Worm (Caenorhabditis elegans) whole organism, L4 larva: Measurements from ENCODE around the gene nep-15.

Source experiments
- D1046.2 ChIP-seq: fragments of 200-800 bp; sonication (Bioruptor generic); IDR thresholded peaks from 2 replicates; pipeline ENCODE4 v1.3.6; 2022; ENCODE audit warnings: missing genetic modification characterization, missing compliant biosample characterization
- F49E8.2 ChIP-seq: sonication (generic microtip); optimal IDR thresholded peaks from 2 replicates; lab custom pipeline; 2016; ENCODE audit warnings: missing compliant biosample characterization, mild to moderate bottlenecking, missing genetic modification characterization, borderline replicate concordance
- R02D3.7 ChIP-seq: fragments of 150-350 bp; sonication (generic microtip); optimal IDR thresholded peaks from 3 replicates; lab custom pipeline; 2014; ENCODE audit warnings: missing biosample characterization, missing genetic modification characterization
- ZK337.2 ChIP-seq: fragments of 200-800 bp; sonication (Bioruptor generic); IDR thresholded peaks from 2 replicates; pipeline ENCODE4 v1.3.6; 2022; ENCODE audit warnings: missing genetic modification reagents, missing genetic modification characterization, missing compliant biosample characterization
- aha-1 ChIP-seq: fragments of 150-350 bp; peaks from one replicate; lab custom pipeline; 2014; ENCODE audit warnings: missing biosample characterization, missing genetic modification characterization
- ceh-20 ChIP-seq: fragments of 200-800 bp; sonication (Bioruptor generic); IDR thresholded peaks from 2 replicates; pipeline ENCODE4 v1.3.6; 2022; ENCODE audit warnings: missing genetic modification reagents, missing genetic modification characterization, missing compliant biosample characterization
- ceh-32 ChIP-seq: sonication (generic microtip); optimal IDR thresholded peaks from 2 replicates; lab custom pipeline; 2016; ENCODE audit warnings: mild to moderate bottlenecking, missing genetic modification characterization, missing compliant biosample characterization; ENCODE audit not compliant: poor library complexity
- ceh-44 ChIP-seq: fragments of 200-800 bp; sonication (Bioruptor generic); IDR thresholded peaks from 2 replicates; pipeline ENCODE4 v1.3.6; 2022; ENCODE audit warnings: missing genetic modification reagents, missing genetic modification characterization, missing compliant biosample characterization
- ctbp-1 ChIP-seq: fragments of 200-800 bp; sonication (Bioruptor generic); IDR thresholded peaks from 2 replicates; pipeline ENCODE4 v1.3.6; 2022; ENCODE audit warnings: missing genetic modification reagents, missing genetic modification characterization, missing compliant biosample characterization
- daf-12 ChIP-seq: fragments of 150-350 bp; optimal IDR thresholded peaks from 2 replicates; lab custom pipeline; 2014; ENCODE audit warnings: missing biosample characterization, missing genetic modification reagents, missing genetic modification characterization
- daf-16 ChIP-seq, 3 experiments: sonication (generic microtip); optimal IDR thresholded peaks; 2 replicates each; lab custom pipeline; 2016 to 2017; ENCODE audit warnings: missing genetic modification characterization in 3 of 3, missing genetic modification reagents in 3 of 3, mild to moderate bottlenecking in 2 of 3, missing compliant biosample characterization in 2 of 3, missing biosample characterization in 1 of 3, moderate library complexity in 1 of 3
- duxl-1 ChIP-seq: sonication (generic microtip); optimal IDR thresholded peaks from 2 replicates; lab custom pipeline; 2016; ENCODE audit warnings: mild to moderate bottlenecking, missing genetic modification characterization, moderate library complexity, missing compliant biosample characterization; ENCODE audit not compliant: poor library complexity
- dve-1 ChIP-seq: sonication (generic microtip); optimal IDR thresholded peaks from 2 replicates; lab custom pipeline; 2017; ENCODE audit warnings: antibody characterized with exemption, mild to moderate bottlenecking, missing genetic modification characterization, missing compliant biosample characterization; ENCODE audit not compliant: insufficient read depth
- fkh-10 ChIP-seq: fragments of 150-350 bp; optimal IDR thresholded peaks from 2 replicates; lab custom pipeline; 2014; ENCODE audit warnings: missing biosample characterization, missing genetic modification reagents, missing genetic modification characterization
- hif-1 ChIP-seq, 2 experiments: sonication (generic microtip); optimal IDR thresholded peaks; 2 replicates each; lab custom pipeline; 2016 to 2017; ENCODE audit warnings: missing compliant biosample characterization in 2 of 2, missing genetic modification characterization in 2 of 2, missing genetic modification reagents in 2 of 2, missing genotype in 2 of 2, mild to moderate bottlenecking in 1 of 2
- hmg-1.1 ChIP-seq: fragments of 200-800 bp; sonication (Bioruptor generic); IDR thresholded peaks from 2 replicates; pipeline ENCODE4 v1.3.6; 2022; ENCODE audit warnings: missing genetic modification reagents, missing genetic modification characterization, missing compliant biosample characterization
- lin-1 ChIP-seq: fragments of 200-800 bp; sonication (Bioruptor generic); IDR thresholded peaks from 2 replicates; pipeline ENCODE4 v1.3.6; 2022; ENCODE audit warnings: missing genetic modification reagents, missing genetic modification characterization, missing compliant biosample characterization
- lin-38 ChIP-seq: fragments of 200-800 bp; sonication (Bioruptor generic); IDR thresholded peaks from 2 replicates; pipeline ENCODE4 v1.3.6; 2022; ENCODE audit warnings: missing genetic modification reagents, missing genetic modification characterization, missing compliant biosample characterization
- madf-5 ChIP-seq, 2 experiments: fragments of 200-800 bp; sonication (Bioruptor generic); IDR thresholded peaks; 2 replicates each; pipeline ENCODE4 v1.3.6; 2022; ENCODE audit warnings: missing compliant biosample characterization in 2 of 2, missing genetic modification characterization in 2 of 2
- madf-9 ChIP-seq: fragments of 200-800 bp; sonication (Bioruptor generic); conservative IDR thresholded peaks from 2 replicates; pipeline ENCODE4 v1.3.6; 2022; ENCODE audit warnings: missing genetic modification reagents, missing genetic modification characterization, missing compliant biosample characterization
- nhr-102 ChIP-seq: sonication (generic microtip); optimal IDR thresholded peaks from 2 replicates; lab custom pipeline; 2016; ENCODE audit warnings: mild to moderate bottlenecking, missing genetic modification characterization, moderate library complexity, missing compliant biosample characterization
- nhr-48 ChIP-seq: sonication (generic microtip); optimal IDR thresholded peaks from 2 replicates; lab custom pipeline; 2016; ENCODE audit warnings: mild to moderate bottlenecking, missing genetic modification characterization, missing compliant biosample characterization
- saeg-2 ChIP-seq: fragments of 200-800 bp; sonication (Bioruptor generic); IDR thresholded peaks from 2 replicates; pipeline ENCODE4 v1.3.6; 2022; ENCODE audit warnings: missing genetic modification reagents, missing genetic modification characterization, missing compliant biosample characterization
- sdz-12 ChIP-seq: fragments of 200-800 bp; sonication (Bioruptor generic); optimal IDR thresholded peaks from 2 replicates; lab custom pipeline; 2018; ENCODE audit warnings: mild to moderate bottlenecking, missing genetic modification characterization, missing compliant biosample characterization
- set-16 ChIP-seq: fragments of 200-800 bp; sonication (Bioruptor generic); IDR thresholded peaks from 2 replicates; pipeline ENCODE4 v1.3.6; 2022; ENCODE audit warnings: missing genetic modification reagents, missing genetic modification characterization, missing compliant biosample characterization
- snpc-1.2 ChIP-seq: fragments of 200-800 bp; sonication (Bioruptor generic); IDR thresholded peaks from 2 replicates; pipeline ENCODE4 v1.3.6; 2022; ENCODE audit warnings: missing genetic modification reagents, missing genetic modification characterization, missing compliant biosample characterization
- spr-3 ChIP-seq: fragments of 200-800 bp; sonication (Bioruptor generic); optimal IDR thresholded peaks from 2 replicates; lab custom pipeline; 2018; ENCODE audit warnings: mild to moderate bottlenecking, missing genetic modification characterization, missing compliant biosample characterization
- tag-97 ChIP-seq: fragments of 200-800 bp; sonication (Bioruptor generic); IDR thresholded peaks from 2 replicates; pipeline ENCODE4 v1.3.6; 2022; ENCODE audit warnings: missing genetic modification characterization, missing compliant biosample characterization
- tra-1 ChIP-seq: fragments of 200-800 bp; sonication (Bioruptor generic); IDR thresholded peaks from 2 replicates; pipeline ENCODE4 v1.3.6; 2022; ENCODE audit warnings: missing genetic modification reagents, missing genetic modification characterization, missing compliant biosample characterization
- unc-62 ChIP-seq, 3 experiments: fragments of 150-350 bp in 1 of 3; sonication (generic microtip); optimal IDR thresholded peaks in 2 of 3; peaks in 1 of 3; 1 replicate in 1 of 3; 2 replicates in 2 of 3; lab custom pipeline; 2014 to 2017; ENCODE audit warnings: missing biosample characterization in 3 of 3, missing genetic modification characterization in 3 of 3, missing genetic modification reagents in 3 of 3, missing genotype in 1 of 3
- vab-7 ChIP-seq: fragments of 200-800 bp; sonication (Bioruptor generic); IDR thresholded peaks from 2 replicates; pipeline ENCODE4 v1.3.6; 2022; ENCODE audit warnings: missing genetic modification reagents, missing genetic modification characterization, missing compliant biosample characterization
- zfp-2 ChIP-seq: sonication (generic microtip); optimal IDR thresholded peaks from 2 replicates; lab custom pipeline; 2016; ENCODE audit warnings: mild to moderate bottlenecking, missing genetic modification characterization, missing compliant biosample characterization
- zip-2 ChIP-seq: fragments of 150-350 bp; optimal IDR thresholded peaks from 2 replicates; lab custom pipeline; 2014; ENCODE audit warnings: missing biosample characterization, missing genetic modification characterization

Gene nep-15

ce11 chrX:8386068-8386851, 14.3 kb downstream of the nep-15 start (continued):
- TF ChIP-seq saeg-2 (GFP tag; lab: Robert Waterston, UW) (0 out of 2 replicates have a peak, but pooled peaks have one; percentile 32), ZK337.2 (GFP tag; lab: Robert Waterston, UW) (0 out of 2 replicates have a peak, but pooled peaks have one; percentile 42), dve-1 (tag; lab: Kevin White, UChicago) (peak; percentile 2), zip-2 (tag; lab: Kevin White, UChicago) (no peak), D1046.2 (GFP tag; lab: Robert Waterston, UW) (peak; percentile 67; the same call in 1 of the 2 replicates), nhr-48 (tag; lab: Kevin White, UChicago) (no peak), R02D3.7 (tag; lab: Kevin White, UChicago) (no peak), madf-9 (GFP tag; lab: Robert Waterston, UW) (peak; percentile 38; the same call in 1 of the 2 replicates), ctbp-1 (peak; percentile 77), hif-1 (tag; optimal IDR thresholded peaks at IDR 0.05; lab: Kevin White, UChicago) (peak in 1 of 2 experiments; percentile 6), spr-3 (GFP tag; lab: Kevin White, UChicago) (no peak), hmg-1.1 (GFP tag; lab: Robert Waterston, UW) (peak; percentile 83), ceh-44 (GFP tag; lab: Robert Waterston, UW) (peak; percentile 54; the same call in 1 of the 2 replicates), duxl-1 (tag; lab: Kevin White, UChicago) (peak; percentile 50), zfp-2 (no peak), ceh-20 (GFP tag; lab: Robert Waterston, UW) (no peak), tra-1 (GFP tag; lab: Robert Waterston, UW) (peak; percentile 19; the same call in 1 of the 2 replicates), snpc-1.2 (GFP tag; lab: Robert Waterston, UW) (peak; percentile 52), lin-38 (GFP tag; lab: Robert Waterston, UW) (peak; percentile 59), nhr-102 (peak; percentile 36)

DNA sequence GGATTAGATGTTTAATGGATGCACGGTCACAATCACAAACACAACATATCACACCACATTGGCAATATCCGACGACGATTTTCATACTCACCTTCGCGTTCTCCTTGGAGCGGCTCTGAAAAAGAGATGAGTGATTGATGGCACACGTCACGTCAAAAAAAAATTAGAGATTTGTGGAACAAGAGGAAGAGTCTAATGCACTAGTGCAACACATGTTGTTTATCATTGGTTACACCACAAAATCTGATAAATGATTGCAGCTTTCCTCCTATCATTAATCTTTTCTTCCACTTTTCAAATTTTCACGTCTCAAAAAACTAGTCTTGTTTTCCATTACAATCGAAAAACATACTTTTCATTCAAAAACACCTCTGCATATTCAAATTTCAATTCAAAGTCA, 18.5 kb downstream of the nep-15 start:
- TF ChIP-seq madf-5 (GFP tag; IDR thresholded peaks at IDR 0.05; lab: Robert Waterston, UW) (no peak), fkh-10 (GFP tag; lab: Kevin White, UChicago) (no peak), lin-1 (GFP tag; lab: Robert Waterston, UW) (no peak), tag-97 (GFP tag; lab: Robert Waterston, UW) (no peak), F49E8.2 (tag; lab: Kevin White, UChicago) (no peak), aha-1 (tag; lab: Kevin White, UChicago) (peak; percentile 83), vab-7 (GFP tag; lab: Robert Waterston, UW) (no peak), sdz-12 (no peak), daf-16 (GFP tag; optimal IDR thresholded peaks at IDR 0.05; lab: Kevin White, UChicago) (peak in 1 of 2 experiments; percentile 89), daf-16 (tag; optimal IDR thresholded peaks at IDR 0.05; lab: Kevin White, UChicago) (no peak)

DNA sequence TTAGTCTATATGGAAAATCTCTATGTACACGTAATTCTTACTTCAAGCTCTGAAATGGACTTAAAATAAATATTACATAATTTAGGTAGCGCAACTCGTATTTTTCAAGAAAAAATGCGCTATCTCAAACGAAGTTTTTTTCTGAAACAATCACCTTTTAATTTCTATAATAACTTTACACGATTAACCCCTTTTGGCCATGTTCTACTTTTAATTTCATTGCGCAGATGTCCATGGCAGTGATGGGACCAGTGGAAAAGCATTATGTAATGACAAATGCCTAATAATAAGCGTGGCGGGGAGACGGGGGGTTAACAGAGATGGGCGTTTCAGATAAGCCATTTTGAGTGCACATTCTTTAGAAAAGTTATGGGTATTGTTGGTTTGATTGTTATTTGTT, 19.5 kb downstream of the nep-15 start:
- TF ChIP-seq set-16: no peak
- peak in 1 of 2 experiments; percentile 67 for TF ChIP-seq unc-62 (GFP tag; optimal IDR thresholded peaks at IDR 0.05 in 1 of 2; lab: Kevin White, UChicago)
- TF ChIP-seq unc-62 (tag; optimal IDR thresholded peaks at IDR 0.05; lab: Kevin White, UChicago): no peak
- TF ChIP-seq ceh-32 (tag; lab: Kevin White, UChicago): no peak
- TF ChIP-seq daf-12 (tag; lab: Kevin White, UChicago): no peak
